Fruit fly (Drosophila melanogaster) whole organism, adult: ENCODE data around the gene isoQC.

Experiments
- CG1620 ChIP-seq: fragments of 200-800 bp; sonication (Bioruptor generic); optimal IDR thresholded peaks from 2 replicates; lab custom pipeline; 2016; ENCODE audit warnings: missing biosample characterization, missing genetic modification characterization
- CG7045 ChIP-seq: fragments of 200-800 bp; sonication (Bioruptor generic); optimal IDR thresholded peaks from 2 replicates; lab custom pipeline; 2017; ENCODE audit warnings: missing biosample characterization, mild to moderate bottlenecking, missing genetic modification characterization
- Crg-1 ChIP-seq: fragments of 200-800 bp; sonication (Bioruptor generic); optimal IDR thresholded peaks from 2 replicates; lab custom pipeline; 2016; ENCODE audit warnings: missing biosample characterization, missing genetic modification characterization
- kay ChIP-seq: fragments of 200-800 bp; sonication (Bioruptor generic); peaks from one replicate; lab custom pipeline; 2016; ENCODE audit warnings: missing biosample characterization, missing genetic modification characterization, borderline replicate concordance
- tj ChIP-seq: fragments of 200-800 bp; sonication (Bioruptor generic); optimal IDR thresholded peaks from 3 replicates; lab custom pipeline; 2017; ENCODE audit warnings: missing biosample characterization, mild to moderate bottlenecking, missing genetic modification characterization, moderate library complexity
- toe ChIP-seq: fragments of 200-800 bp; sonication (Bioruptor generic); optimal IDR thresholded peaks from 2 replicates; lab custom pipeline; 2016; ENCODE audit warnings: missing biosample characterization, missing genetic modification characterization

dm6 chr3L:20471499-20472313 is 2.6 kb upstream of the isoQC start:
- TF ChIP-seq tj (GFP tag; lab: Kevin White, UChicago) (no peak), kay (peak; percentile 50), toe (GFP tag; lab: Kevin White, UChicago) (peak; percentile 46), CG7045 (GFP tag; lab: Kevin White, UChicago) (no peak), CG1620 (GFP tag; lab: Kevin White, UChicago) (peak; percentile 12), Crg-1 (GFP tag; lab: Kevin White, UChicago) (peak; percentile 87)
